Fruit fly (Drosophila melanogaster) whole organism, embryonic: Measurements from ENCODE around the gene Ogdh.

Experiments
- CG10462 ChIP-seq: fragments of 200-800 bp; sonication (Bioruptor generic); optimal IDR thresholded peaks from 2 replicates; lab custom pipeline; 2016; ENCODE audit warnings: missing biosample characterization, missing genetic modification characterization
- CG11085 ChIP-seq: fragments of 200-800 bp; sonication (Bioruptor generic); IDR thresholded peaks from 2 replicates; pipeline ENCODE4 v1.3.6; 2022; ENCODE audit warnings: missing biosample characterization, missing genetic modification characterization
- CG12155 ChIP-seq: fragments of 200-800 bp; sonication (Bioruptor generic); optimal IDR thresholded peaks from 3 replicates; lab custom pipeline; 2016; ENCODE audit warnings: missing biosample characterization, missing genetic modification characterization
- CG13287 ChIP-seq: fragments of 200-800 bp; sonication (Bioruptor generic); IDR thresholded peaks from 2 replicates; pipeline ENCODE4 v1.3.6; 2022; ENCODE audit warnings: missing biosample characterization, missing genetic modification characterization; ENCODE audit not compliant: partially characterized antibody
- CG15514 ChIP-seq: fragments of 200-800 bp; sonication (Bioruptor generic); optimal IDR thresholded peaks from 3 replicates; lab custom pipeline; 2017; ENCODE audit warnings: missing biosample characterization, missing genetic modification characterization, mild to moderate bottlenecking, moderate library complexity, missing genetic modification reagents
- CG1602 ChIP-seq: fragments of 200-800 bp; sonication (Bioruptor generic); optimal IDR thresholded peaks from 3 replicates; lab custom pipeline; 2016; ENCODE audit warnings: missing biosample characterization, missing genetic modification characterization
- CG16815 ChIP-seq: fragments of 200-800 bp; sonication (Bioruptor generic); optimal IDR thresholded peaks from 3 replicates; lab custom pipeline; 2017; ENCODE audit warnings: missing biosample characterization, mild to moderate bottlenecking, missing genetic modification characterization
- CG17186 ChIP-seq: fragments of 200-800 bp; sonication (Bioruptor generic); optimal IDR thresholded peaks from 3 replicates; lab custom pipeline; 2017; ENCODE audit warnings: missing biosample characterization, missing genetic modification reagents, missing genetic modification characterization
- CG18764 ChIP-seq: fragments of 200-800 bp; sonication (Bioruptor generic); optimal IDR thresholded peaks from 3 replicates; lab custom pipeline; 2016; ENCODE audit warnings: missing biosample characterization, missing genetic modification characterization
- CG2116 ChIP-seq: fragments of 200-800 bp; sonication (Bioruptor generic); optimal IDR thresholded peaks from 3 replicates; lab custom pipeline; 2018; ENCODE audit warnings: missing biosample characterization, mild to moderate bottlenecking, missing genetic modification characterization
- CG2712 ChIP-seq: fragments of 200-800 bp; optimal IDR thresholded peaks from 3 replicates; lab custom pipeline; 2019; ENCODE audit warnings: missing biosample characterization, mild to moderate bottlenecking, missing genetic modification characterization, moderate library complexity
- CG31388 ChIP-seq: fragments of 200-800 bp; sonication (Bioruptor generic); optimal IDR thresholded peaks from 2 replicates; lab custom pipeline; 2016; ENCODE audit warnings: missing biosample characterization, missing genetic modification characterization
- CG4360 ChIP-seq: fragments of 200-800 bp; sonication (Bioruptor generic); IDR thresholded peaks from 2 replicates; pipeline ENCODE4 v1.3.6; 2022; ENCODE audit warnings: missing biosample characterization, missing genetic modification characterization
- CG43689 ChIP-seq: fragments of 200-800 bp; sonication (Bioruptor generic); IDR thresholded peaks from 2 replicates; pipeline ENCODE4 v1.3.6; 2022; ENCODE audit warnings: missing biosample characterization, missing genetic modification characterization
- CG9797 ChIP-seq: fragments of 200-800 bp; sonication (Bioruptor generic); optimal IDR thresholded peaks from 3 replicates; lab custom pipeline; 2018; ENCODE audit warnings: missing biosample characterization, mild to moderate bottlenecking, missing genetic modification characterization
- Ets65A ChIP-seq: fragments of 200-800 bp; sonication (Bioruptor generic); peaks from one replicate; lab custom pipeline; 2016; ENCODE audit warnings: missing biosample characterization, missing genetic modification characterization
- Fer1 ChIP-seq: fragments of 200-800 bp; sonication (Bioruptor generic); optimal IDR thresholded peaks from 2 replicates; lab custom pipeline; 2017; ENCODE audit warnings: missing biosample characterization, mild to moderate bottlenecking, missing genetic modification characterization
- Hr51 ChIP-seq, 2 experiments: fragments of 200-800 bp; sonication (Bioruptor generic); optimal IDR thresholded peaks; 2 replicates in 1 of 2; 3 replicates in 1 of 2; lab custom pipeline; 2016 to 2018; ENCODE audit warnings: missing biosample characterization in 2 of 2, missing genetic modification characterization in 2 of 2, mild to moderate bottlenecking in 1 of 2, moderate library complexity in 1 of 2
- Hsf ChIP-seq: fragments of 200-800 bp; sonication (Bioruptor generic); optimal IDR thresholded peaks from 3 replicates; lab custom pipeline; 2016; ENCODE audit warnings: missing biosample characterization, missing genetic modification characterization
- Lpt ChIP-seq: fragments of >200 bp; optimal IDR thresholded peaks from 2 replicates; lab custom pipeline; 2018; ENCODE audit warnings: missing biosample characterization, missing genetic modification characterization
- MTF-1 ChIP-seq: fragments of 200-800 bp; sonication (Bioruptor generic); optimal IDR thresholded peaks from 2 replicates; lab custom pipeline; 2018; ENCODE audit warnings: missing biosample characterization, mild to moderate bottlenecking, missing genetic modification characterization, borderline replicate concordance
- Nf-YA ChIP-seq: fragments of 200-800 bp; sonication (Bioruptor generic); IDR thresholded peaks from 2 replicates; pipeline ENCODE4 v1.3.6; 2022; ENCODE audit warnings: missing biosample characterization, missing genetic modification characterization
- Oli ChIP-seq: fragments of 200-800 bp; sonication (Bioruptor generic); optimal IDR thresholded peaks from 2 replicates; lab custom pipeline; 2018; ENCODE audit warnings: missing biosample characterization, mild to moderate bottlenecking, missing genetic modification characterization, moderate library complexity
- PHDP ChIP-seq: fragments of 200-800 bp; sonication (Bioruptor generic); optimal IDR thresholded peaks from 3 replicates; lab custom pipeline; 2018; ENCODE audit warnings: missing biosample characterization, mild to moderate bottlenecking, missing genetic modification characterization, moderate library complexity
- Sox100B ChIP-seq: fragments of 200-800 bp; sonication (Bioruptor generic); optimal IDR thresholded peaks from 3 replicates; lab custom pipeline; 2018; ENCODE audit warnings: missing biosample characterization, mild to moderate bottlenecking, missing genetic modification characterization
- Ssrp ChIP-seq: fragments of 200-800 bp; sonication (Bioruptor generic); optimal IDR thresholded peaks from 2 replicates; lab custom pipeline; 2018; ENCODE audit warnings: missing biosample characterization, mild to moderate bottlenecking, missing genetic modification characterization, moderate library complexity
- Stat92E ChIP-seq, 3 experiments: fragments of >200 bp in 2 of 3; fragments of 200-800 bp in 1 of 3; sonication (Bioruptor generic) in 1 of 3; optimal IDR thresholded peaks; 2 replicates each; lab custom pipeline; 2017 to 2019; ENCODE audit warnings: missing biosample characterization in 3 of 3, missing genetic modification characterization in 3 of 3, mild to moderate bottlenecking in 1 of 3, moderate library complexity in 1 of 3
- al ChIP-seq: fragments of 200-800 bp; sonication (Bioruptor generic); IDR thresholded peaks from 2 replicates; pipeline ENCODE4 v1.3.6; 2022; ENCODE audit warnings: missing biosample characterization, missing genetic modification characterization
- bcd ChIP-seq: fragments of 200-800 bp; sonication (Bioruptor generic); optimal IDR thresholded peaks from 2 replicates; lab custom pipeline; 2017; ENCODE audit warnings: missing biosample characterization, mild to moderate bottlenecking, missing genetic modification characterization
- btn ChIP-seq: fragments of 200-800 bp; sonication (Bioruptor generic); optimal IDR thresholded peaks from 2 replicates; lab custom pipeline; 2016; ENCODE audit warnings: missing biosample characterization, missing genetic modification characterization
- crol ChIP-seq: fragments of 200-800 bp; sonication (Bioruptor generic); IDR thresholded peaks from 2 replicates; pipeline ENCODE4 v1.3.6; 2022; ENCODE audit warnings: missing biosample characterization, missing genetic modification characterization
- da ChIP-seq: fragments of 200-800 bp; sonication (Bioruptor generic); optimal IDR thresholded peaks from 2 replicates; lab custom pipeline; 2016; ENCODE audit warnings: missing biosample characterization, missing genetic modification characterization
- emc ChIP-seq: fragments of 200-800 bp; sonication (Bioruptor generic); optimal IDR thresholded peaks from 2 replicates; lab custom pipeline; 2016; ENCODE audit warnings: missing biosample characterization, missing genetic modification characterization
- eve ChIP-seq, 2 experiments: fragments of >200 bp; optimal IDR thresholded peaks; 2 replicates each; lab custom pipeline; 2017; ENCODE audit warnings: missing biosample characterization in 2 of 2, missing genetic modification characterization in 2 of 2
- gce ChIP-seq: fragments of 200-800 bp; sonication (Bioruptor generic); IDR thresholded peaks from 3 replicates; pipeline ENCODE4 v1.3.6; 2022; ENCODE audit warnings: missing biosample characterization, missing genetic modification characterization
- grn ChIP-seq: fragments of 200-800 bp; sonication (Bioruptor generic); optimal IDR thresholded peaks from 3 replicates; lab custom pipeline; 2017; ENCODE audit warnings: missing biosample characterization, missing genetic modification characterization
- gsb ChIP-seq: fragments of 200-800 bp; sonication (Bioruptor generic); IDR thresholded peaks from 2 replicates; pipeline ENCODE4 v1.3.6; 2022; ENCODE audit warnings: missing biosample characterization, missing genetic modification characterization
- jigr1 ChIP-seq: fragments of 200-800 bp; sonication (Bioruptor generic); IDR thresholded peaks from 3 replicates; pipeline ENCODE4 v1.3.6; 2022; ENCODE audit warnings: missing biosample characterization, missing genetic modification characterization
- lmd ChIP-seq: fragments of 200-800 bp; sonication (Bioruptor generic); IDR thresholded peaks from 2 replicates; pipeline ENCODE4 v1.3.6; 2022; ENCODE audit warnings: missing biosample characterization, missing genetic modification characterization
- mirr ChIP-seq: fragments of 200-800 bp; sonication (Bioruptor generic); optimal IDR thresholded peaks from 3 replicates; lab custom pipeline; 2018; ENCODE audit warnings: missing biosample characterization, mild to moderate bottlenecking, missing genetic modification characterization
- mld ChIP-seq: fragments of 200-800 bp; sonication (Bioruptor generic); IDR thresholded peaks from 3 replicates; pipeline ENCODE4 v1.3.6; 2022; ENCODE audit warnings: missing biosample characterization, missing genetic modification characterization; ENCODE audit not compliant: partially characterized antibody
- org-1 ChIP-seq: fragments of 200-800 bp; sonication (Bioruptor generic); optimal IDR thresholded peaks from 2 replicates; lab custom pipeline; 2017; ENCODE audit warnings: missing biosample characterization, missing genetic modification characterization
- pan ChIP-seq, 4 experiments: fragments of >200 bp in 3 of 4; fragments of 200-800 bp in 1 of 4; sonication (Bioruptor generic) in 1 of 4; optimal IDR thresholded peaks in 3 of 4; IDR thresholded peaks in 1 of 4; 2 replicates each; pipeline versions ENCODE4 v1.3.6 to Lab custom; 2017 to 2022; ENCODE audit warnings: missing biosample characterization in 2 of 4, missing genetic modification characterization in 2 of 4, mixed read lengths in 1 of 4
- pum ChIP-seq: fragments of 200-800 bp; sonication (Bioruptor generic); optimal IDR thresholded peaks from 2 replicates; lab custom pipeline; 2016; ENCODE audit warnings: missing biosample characterization, missing genetic modification characterization
- ro ChIP-seq: fragments of 200-800 bp; sonication (Bioruptor generic); IDR thresholded peaks from 2 replicates; pipeline ENCODE4 v1.3.6; 2022; ENCODE audit warnings: missing biosample characterization, missing genetic modification characterization
- sim ChIP-seq: fragments of 200-800 bp; sonication (Bioruptor generic); IDR thresholded peaks from 2 replicates; pipeline ENCODE4 v1.3.6; 2022; ENCODE audit warnings: missing biosample characterization, missing genetic modification characterization
- sisA ChIP-seq: fragments of 200-800 bp; sonication (Bioruptor generic); IDR thresholded peaks from 2 replicates; pipeline ENCODE4 v1.3.6; 2022; ENCODE audit warnings: missing biosample characterization, missing genetic modification characterization
- slp2 ChIP-seq: fragments of 200-800 bp; sonication (Bioruptor generic); optimal IDR thresholded peaks from 2 replicates; lab custom pipeline; 2016; ENCODE audit warnings: missing biosample characterization, missing genetic modification characterization
- sr ChIP-seq: fragments of 200-800 bp; sonication (Bioruptor generic); IDR thresholded peaks from 3 replicates; pipeline ENCODE4 v1.3.6; 2022; ENCODE audit warnings: missing biosample characterization, missing genetic modification characterization

Gene Ogdh

DNA sequence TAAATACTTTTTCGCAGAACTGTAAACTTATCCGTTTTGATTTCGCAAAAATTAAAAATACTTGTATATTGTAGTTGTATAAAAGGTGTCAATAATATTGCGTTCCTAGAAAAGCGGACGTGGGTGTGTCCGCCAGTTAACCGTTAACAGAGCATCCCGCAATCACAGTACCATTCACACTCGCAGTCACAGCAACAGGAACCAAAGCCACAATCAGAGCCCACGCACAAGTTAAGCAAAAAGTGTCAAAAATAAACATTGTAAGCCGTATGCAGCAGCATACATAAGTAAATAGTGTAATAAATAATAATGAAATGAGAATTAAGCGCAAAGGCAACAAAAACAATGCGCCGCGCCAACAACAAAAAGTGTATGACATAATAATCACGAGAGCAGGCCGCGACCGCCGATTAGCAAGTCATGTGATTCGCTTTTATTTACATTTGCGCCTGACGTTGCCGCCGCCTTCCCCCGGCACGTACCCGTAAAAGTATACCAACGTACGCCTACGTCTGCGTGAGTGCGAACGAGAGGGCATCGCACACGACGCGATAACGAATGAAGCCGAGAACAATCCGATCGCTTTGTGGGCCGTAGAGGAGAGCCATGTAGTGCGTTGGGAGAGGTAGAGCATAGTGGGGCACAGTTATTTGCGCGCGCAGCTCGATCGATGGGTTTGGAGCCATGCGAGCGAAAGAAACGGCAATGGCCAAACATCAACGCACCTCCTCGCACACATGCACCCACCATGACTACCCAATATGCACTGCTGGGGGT is 55.3 kb downstream of the Ogdh start (continued):
- peak; percentile 25 for TF ChIP-seq bcd (GFP tag; lab: Kevin White, UChicago)
- TF ChIP-seq Stat92E (GFP tag; optimal IDR thresholded peaks at IDR 0.05; lab: Kevin White, UChicago) = peak in 1 of 3 experiments; percentile 36
- TF ChIP-seq al (GFP tag; lab: Robert Waterston, UW) = peak; percentile 24; the same call in 1 of the 2 replicates
- peak; percentile 22 for TF ChIP-seq CG10462 (GFP tag; lab: Kevin White, UChicago)
- TF ChIP-seq CG43689 (GFP tag; lab: Robert Waterston, UW) = no peak
- no peak for TF ChIP-seq sisA
- TF ChIP-seq gce = 0 out of 3 replicates have a peak, but pooled peaks have one; percentile 44
- TF ChIP-seq CG1602 (GFP tag; lab: Kevin White, UChicago) = peak; percentile 18
- TF ChIP-seq Ssrp = peak; percentile 52
- peak; percentile 19 for TF ChIP-seq CG12155
- peak; percentile 0 for TF ChIP-seq Hsf (GFP tag; lab: Kevin White, UChicago)
- TF ChIP-seq CG13287 (GFP tag; lab: Robert Waterston, UW) = peak; percentile 64
- TF ChIP-seq CG9797 (GFP tag; lab: Kevin White, UChicago) = peak; percentile 14
- TF ChIP-seq lmd (GFP tag; lab: Robert Waterston, UW) = peak; percentile 36; the same call in 1 of the 2 replicates
- peak; percentile 68 for TF ChIP-seq CG4360 (GFP tag; lab: Robert Waterston, UW)
- no peak for TF ChIP-seq emc (GFP tag; lab: Kevin White, UChicago)
- TF ChIP-seq org-1 = peak; percentile 9
- no peak for TF ChIP-seq btn (GFP tag; lab: Kevin White, UChicago)
- peak; percentile 100 for TF ChIP-seq crol (GFP tag; lab: Robert Waterston, UW)
- TF ChIP-seq pan (optimal IDR thresholded peaks at IDR 0.05; lab: Kevin White, UChicago) = no peak
- TF ChIP-seq pan (GFP tag; optimal IDR thresholded peaks at IDR 0.05 in 1 of 2, IDR thresholded peaks at IDR 0.05 in 1 of 2) = peak in 1 of 2 experiments; percentile 25
- TF ChIP-seq Sox100B (GFP tag; lab: Kevin White, UChicago) = peak; percentile 41
- TF ChIP-seq CG2116 (GFP tag; lab: Kevin White, UChicago) = no peak
- TF ChIP-seq PHDP (tag; lab: Kevin White, UChicago) = peak; percentile 33
- no peak for TF ChIP-seq Lpt (GFP tag; lab: Kevin White, UChicago)
- no peak for TF ChIP-seq ro (GFP tag; lab: Robert Waterston, UW)
- peak; percentile 22 for TF ChIP-seq CG2712 (tag; lab: Kevin White, UChicago)
- no peak for TF ChIP-seq CG18764 (GFP tag; lab: Kevin White, UChicago)
- no peak for TF ChIP-seq mld (GFP tag; lab: Robert Waterston, UW)
- TF ChIP-seq Oli (tag; lab: Kevin White, UChicago) = peak; percentile 41
- TF ChIP-seq MTF-1 (GFP tag; lab: Kevin White, UChicago) = peak; percentile 58
- TF ChIP-seq slp2 (GFP tag; lab: Kevin White, UChicago) = no peak
- no peak for TF ChIP-seq pum (GFP tag; lab: Kevin White, UChicago)
- no peak for TF ChIP-seq Nf-YA (GFP tag; lab: Robert Waterston, UW)
- TF ChIP-seq CG11085 = 0 out of 2 replicates have a peak, but pooled peaks have one; percentile 8
- no peak for TF ChIP-seq sim (GFP tag; lab: Robert Waterston, UW)
- no peak for TF ChIP-seq CG31388 (GFP tag; lab: Kevin White, UChicago)
- TF ChIP-seq sr = peak; percentile 95
- TF ChIP-seq gsb (GFP tag; lab: Robert Waterston, UW) = 0 out of 2 replicates have a peak, but pooled peaks have one; percentile 33
- TF ChIP-seq Ets65A (GFP tag; lab: Kevin White, UChicago) = peak; percentile 91
- peak; percentile 96 for TF ChIP-seq mirr (GFP tag; lab: Kevin White, UChicago)
- no peak for TF ChIP-seq jigr1 (GFP tag; lab: Robert Waterston, UW)
- TF ChIP-seq Hr51 (GFP tag; optimal IDR thresholded peaks at IDR 0.05; lab: Kevin White, UChicago) = peak in 1 of 2 experiments; percentile 68
- TF ChIP-seq eve (GFP tag; optimal IDR thresholded peaks at IDR 0.05; lab: Kevin White, UChicago) = no peak
- TF ChIP-seq CG15514 (GFP tag; lab: Kevin White, UChicago) = peak; percentile 54
- no peak for TF ChIP-seq CG16815 (GFP tag; lab: Kevin White, UChicago)
- TF ChIP-seq da (GFP tag; lab: Kevin White, UChicago) = no peak
- peak; percentile 67 for TF ChIP-seq Fer1
- TF ChIP-seq grn = peak; percentile 47
- TF ChIP-seq CG17186 = no peak
